Worm (Caenorhabditis elegans) whole organism, midembryonic: ENCODE measurements around the gene W04B5.5.

Experiments used
- ref-1 ChIP-seq: fragments of 200-800 bp; sonication (Bioruptor generic); conservative IDR thresholded peaks from 2 replicates; pipeline ENCODE4 v1.3.6; 2022; ENCODE audit warnings: missing genetic modification reagents, missing genetic modification characterization, missing compliant biosample characterization
- ztf-23 ChIP-seq: fragments of 200-800 bp; sonication (Bioruptor generic); IDR thresholded peaks from 2 replicates; pipeline ENCODE4 v1.3.6; 2022; ENCODE audit warnings: missing genetic modification reagents, missing genetic modification characterization, missing compliant biosample characterization

DNA sequence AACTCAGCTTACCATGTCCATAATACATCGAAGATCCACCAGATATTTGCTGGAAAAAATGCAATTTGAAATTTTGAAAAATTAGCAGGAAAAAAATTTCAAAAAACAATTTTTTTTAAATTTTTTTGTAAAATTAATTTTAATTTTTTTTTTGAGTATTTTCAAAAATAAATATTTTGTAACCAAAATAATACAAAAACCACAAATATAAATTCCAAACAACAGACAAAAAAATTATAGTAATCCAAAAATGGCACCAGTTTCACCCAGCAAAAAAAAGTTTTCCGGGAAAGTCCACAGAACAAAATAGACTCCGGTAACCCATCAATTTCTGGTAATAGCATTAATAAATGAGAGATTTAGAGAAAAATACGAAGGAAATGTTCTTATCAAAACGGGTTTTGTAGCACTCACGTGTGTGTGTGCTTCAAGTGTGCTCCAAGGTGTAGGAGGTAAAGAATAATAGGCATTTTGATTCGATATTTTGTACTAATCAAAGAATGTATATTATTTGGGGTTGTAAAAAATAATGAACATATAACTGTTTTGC is 36.8 kb upstream of the W04B5.5 start, which contains the start of gene nhr-121:
- TF ChIP-seq ref-1 (GFP tag; lab: Robert Waterston, UW) (no peak), ztf-23 (GFP tag; lab: Robert Waterston, UW) (no peak)
